Worm (Caenorhabditis elegans) whole organism, late embryonic: ENCODE measurements around the gene F35C11.7.

Experiments used
- dve-1 ChIP-seq: sonication (generic microtip); optimal IDR thresholded peaks from 2 replicates; lab custom pipeline; 2017; ENCODE audit warnings: antibody characterized with exemption, mild to moderate bottlenecking, missing genetic modification characterization, missing compliant biosample characterization
- elt-2 ChIP-seq: sonication (generic microtip); optimal IDR thresholded peaks from 2 replicates; lab custom pipeline; 2016; ENCODE audit warnings: missing genetic modification reagents, missing genetic modification characterization, missing compliant biosample characterization
- nfya-1 ChIP-seq: sonication (generic microtip); optimal IDR thresholded peaks from 2 replicates; lab custom pipeline; 2017; ENCODE audit warnings: missing genetic modification characterization, mild to moderate bottlenecking, missing compliant biosample characterization, antibody characterized with exemption, moderate library complexity
- pqm-1 ChIP-seq: sonication (generic microtip); optimal IDR thresholded peaks from 2 replicates; lab custom pipeline; 2016; ENCODE audit warnings: missing genetic modification characterization, missing compliant biosample characterization
- tbx-2 ChIP-seq: sonication (generic microtip); optimal IDR thresholded peaks from 2 replicates; lab custom pipeline; 2016; ENCODE audit warnings: missing genetic modification characterization, missing compliant biosample characterization
- unc-3 ChIP-seq, 2 experiments: fragments of 200-800 bp in 1 of 2; sonication (Bioruptor generic) in 1 of 2; sonication (generic microtip) in 1 of 2; conservative IDR thresholded peaks in 1 of 2; optimal IDR thresholded peaks in 1 of 2; 2 replicates each; pipeline versions ENCODE4 v1.3.6 to Lab custom; 2016 to 2022; ENCODE audit warnings: missing compliant biosample characterization in 2 of 2, missing genetic modification characterization in 2 of 2, missing genetic modification reagents in 1 of 2
- unc-86 ChIP-seq: sonication (generic microtip); optimal IDR thresholded peaks from 2 replicates; lab custom pipeline; 2016; ENCODE audit warnings: missing genetic modification characterization, missing compliant biosample characterization

ce11 chrII:8232489-8232888 lies 23.6 kb upstream of the F35C11.7 start, which contains the start of gene M110.7:
- TF ChIP-seq unc-3 (GFP tag; conservative IDR thresholded peaks at IDR 0.05; lab: Robert Waterston, UW) (no peak), unc-3 (tag; optimal IDR thresholded peaks at IDR 0.05; lab: Kevin White, UChicago) (no peak), nfya-1 (tag; lab: Kevin White, UChicago) (no peak), elt-2 (no peak), unc-86 (tag; lab: Kevin White, UChicago) (no peak), dve-1 (tag; lab: Kevin White, UChicago) (no peak), pqm-1 (no peak), tbx-2 (tag; lab: Kevin White, UChicago) (no peak)
